Worm (Caenorhabditis elegans): ENCODE data around the gene C25F9.13.

ce11 chrV:19405276-19405815, 6.6 kb upstream of the C25F9.13 start, which contains the start of the genes C25F9.6 and C25F9.10:
- TF ChIP-seq ets-4 (tag; optimal IDR thresholded peaks at IDR 0.05) (no peak), hlh-15 (tag; optimal IDR thresholded peaks at IDR 0.05) (no peak), nfya-1 (tag; optimal IDR thresholded peaks at IDR 0.05) (no peak)
